Worm (Caenorhabditis elegans): ENCODE data around the gene fbxa-131.

fbxa-131 gene

DNA sequence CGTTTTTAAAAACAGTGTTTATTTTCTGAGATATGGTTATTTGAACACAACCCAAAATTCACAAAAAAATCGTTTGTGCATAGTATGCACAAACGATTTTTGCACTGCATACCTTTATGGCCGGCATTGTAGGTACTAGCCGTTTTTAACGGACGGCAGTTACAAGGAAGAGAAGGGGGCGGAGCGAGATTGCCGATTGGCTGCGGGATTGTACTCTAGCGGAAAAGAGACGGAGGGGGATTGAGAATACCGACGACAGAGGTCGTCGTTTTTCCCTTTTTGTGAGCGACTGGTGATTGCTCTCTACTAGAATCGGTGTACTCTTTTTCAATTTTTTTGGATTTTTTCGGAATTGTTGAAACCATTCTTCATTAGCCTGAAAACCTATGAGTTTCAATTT is 29.5 kb downstream of the fbxa-131 start:
- TF ChIP-seq pqm-1 (tag; optimal IDR thresholded peaks at IDR 0.05), result no peak
- TF ChIP-seq lin-35 (GFP tag; optimal IDR thresholded peaks at IDR 0.05), result no peak
- TF ChIP-seq efl-1 (optimal IDR thresholded peaks at IDR 0.05), result no peak
- TF ChIP-seq efl-1 (GFP tag; optimal IDR thresholded peaks at IDR 0.05 in 1 of 2), result peak in 1 of 2 experiments; percentile 48
- no peak for TF ChIP-seq nhr-84 (tag; optimal IDR thresholded peaks at IDR 0.05)

DNA sequence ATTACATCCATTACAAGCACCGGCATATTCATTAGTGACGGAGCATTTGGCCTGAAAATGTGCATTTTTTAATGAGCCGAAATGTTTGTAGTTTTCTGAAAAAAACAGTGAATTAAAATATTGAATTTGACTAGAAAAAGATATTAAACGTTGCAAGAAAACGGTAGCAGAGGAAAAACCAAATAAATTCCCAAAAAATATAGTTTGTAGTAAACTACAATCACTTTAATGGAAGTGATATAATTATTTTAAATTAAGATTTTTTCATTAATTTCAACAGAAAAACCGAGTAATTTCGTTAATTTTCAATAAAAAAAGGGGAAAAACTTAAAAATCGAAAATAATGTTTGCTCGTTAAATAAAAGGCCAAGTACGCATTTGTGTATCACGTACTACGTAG is 33.4 kb downstream of the fbxa-131 start, which contains the start of gene M162.15:
Gene M162.15 (minus strand): TSS at position 101 of the 400 bp plus-strand sequence.
- TF ChIP-seq nhr-85 (tag) (no peak), sup-37 (GFP tag; optimal IDR thresholded peaks at IDR 0.05) (no peak), ceh-8 (GFP tag; optimal IDR thresholded peaks at IDR 0.05) (no peak), lin-15B (tag; optimal IDR thresholded peaks at IDR 0.05) (no peak), fkh-10 (GFP tag; optimal IDR thresholded peaks at IDR 0.05) (no peak), nhr-28 (tag; optimal IDR thresholded peaks at IDR 0.05) (no peak), egl-13 (tag; optimal IDR thresholded peaks at IDR 0.05) (no peak), hpl-2 (GFP tag; optimal IDR thresholded peaks at IDR 0.05) (no peak), nhr-90 (tag; optimal IDR thresholded peaks at IDR 0.05; ENCODE audit: poor library complexity) (no peak), mdl-1 (tag; optimal IDR thresholded peaks at IDR 0.05) (no peak), fkh-4 (tag; optimal IDR thresholded peaks at IDR 0.05; ENCODE audit: borderline replicate concordance) (no peak)

DNA sequence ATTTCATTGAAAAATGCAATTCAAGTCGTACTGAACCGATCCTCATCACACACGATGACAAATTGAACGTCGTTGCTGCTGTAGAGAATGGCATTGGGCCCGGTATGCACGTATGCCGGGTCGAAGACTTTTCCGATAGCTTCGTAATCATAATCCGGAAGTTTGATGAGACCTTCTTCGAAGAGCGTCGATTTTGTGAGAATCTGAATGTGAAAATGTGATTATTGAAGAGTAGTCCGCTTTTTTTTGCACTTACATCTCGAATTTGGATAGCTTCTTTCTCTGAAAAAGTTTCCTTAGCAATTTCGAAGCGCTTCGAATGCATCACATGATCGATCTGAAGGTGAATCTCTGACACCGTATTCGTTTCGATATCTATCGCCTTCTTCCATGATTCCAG is 39.0 kb downstream of the fbxa-131 start, which contains the start of gene fbxa-118:
Gene fbxa-118 (minus strand): TSS at position 101 of the 400 bp plus-strand sequence.
- no peak for TF ChIP-seq fkh-8 (tag; optimal IDR thresholded peaks at IDR 0.05)
- no peak for TF ChIP-seq Y116A8C.19 (tag; optimal IDR thresholded peaks at IDR 0.05; ENCODE audit: borderline replicate concordance)

DNA sequence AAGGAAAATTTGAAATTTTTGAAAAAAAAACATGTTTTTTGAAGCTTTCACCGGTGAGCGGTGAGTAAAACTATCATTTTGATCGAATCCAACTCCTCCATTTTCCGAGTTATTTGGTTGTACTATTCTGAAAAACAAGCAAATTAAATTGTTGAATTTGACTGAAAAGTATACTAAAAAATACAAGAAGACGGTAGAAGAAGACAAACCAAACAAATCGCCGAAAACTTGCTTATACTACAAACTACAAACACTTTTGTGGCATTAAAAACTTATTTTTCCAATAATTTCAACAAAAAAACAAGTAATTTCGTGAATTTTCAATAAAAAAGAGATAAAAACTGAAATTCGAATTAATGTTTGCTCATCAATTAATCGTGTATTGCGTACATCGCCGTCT is 40.4 kb downstream of the fbxa-131 start, which contains the start of gene fbxa-194:
Gene fbxa-194 (minus strand): TSS at position 101 of the 400 bp plus-strand sequence.
- TF ChIP-seq ceh-82 (tag; optimal IDR thresholded peaks at IDR 0.05) (no peak), nhr-20 (tag; optimal IDR thresholded peaks at IDR 0.05) (no peak)

DNA sequence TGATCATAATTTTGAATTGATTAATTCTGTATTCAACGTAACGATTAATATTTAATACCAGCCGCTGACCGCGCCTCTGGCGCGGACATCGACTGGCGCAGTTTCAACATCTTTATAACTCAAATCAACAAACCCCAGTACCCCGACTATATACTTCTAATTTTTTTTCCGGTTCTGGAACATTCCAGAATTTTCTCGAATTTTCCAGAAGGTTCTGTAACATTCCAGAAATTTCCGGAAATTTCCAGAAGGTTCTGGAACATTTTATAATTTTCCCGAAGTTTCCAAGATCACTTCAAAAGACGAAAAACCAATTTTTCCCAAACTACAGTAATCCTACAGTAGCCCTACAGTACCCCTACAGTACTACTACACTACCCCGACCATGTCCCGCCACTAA is 41.0 kb downstream of the fbxa-131 start:
- no peak for TF ChIP-seq fos-1 (tag; optimal IDR thresholded peaks at IDR 0.05)

DNA sequence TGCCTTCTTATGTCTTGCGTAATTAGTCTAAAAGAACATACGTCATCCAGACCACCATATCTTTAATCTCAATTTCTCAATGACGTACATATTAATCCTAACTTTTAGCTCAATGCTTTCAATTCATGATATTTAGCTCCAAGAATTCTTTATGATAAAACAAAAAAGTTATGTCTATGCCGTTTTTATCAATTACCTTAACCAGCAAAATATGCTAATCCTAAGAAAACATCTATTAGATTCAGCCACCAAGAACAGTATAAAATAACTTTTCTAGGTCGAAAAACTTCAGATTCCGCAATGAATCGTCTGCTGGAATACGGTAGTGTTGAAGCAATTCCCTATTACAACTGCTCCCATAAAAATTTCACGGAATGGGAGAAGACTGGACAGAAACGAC is 45.6 kb downstream of the fbxa-131 start, which contains the start of gene srt-45:
Gene srt-45 (plus strand): TSS at position 301 of the 400 bp plus-strand sequence.
- TF ChIP-seq skn-1 (tag; optimal IDR thresholded peaks at IDR 0.05) (no peak), sox-4 (tag; optimal IDR thresholded peaks at IDR 0.05) (no peak), fkh-8 (tag; optimal IDR thresholded peaks at IDR 0.05) (no peak), C16A3.4 (tag; optimal IDR thresholded peaks at IDR 0.05) (no peak), nhr-76 (tag; optimal IDR thresholded peaks at IDR 0.05) (no peak), hpl-2 (GFP tag; optimal IDR thresholded peaks at IDR 0.05) (no peak), ceh-82 (tag; optimal IDR thresholded peaks at IDR 0.05) (no peak), lin-13 (GFP tag; optimal IDR thresholded peaks at IDR 0.05) (no peak), unc-30 (tag; optimal IDR thresholded peaks at IDR 0.05) (no peak)

DNA sequence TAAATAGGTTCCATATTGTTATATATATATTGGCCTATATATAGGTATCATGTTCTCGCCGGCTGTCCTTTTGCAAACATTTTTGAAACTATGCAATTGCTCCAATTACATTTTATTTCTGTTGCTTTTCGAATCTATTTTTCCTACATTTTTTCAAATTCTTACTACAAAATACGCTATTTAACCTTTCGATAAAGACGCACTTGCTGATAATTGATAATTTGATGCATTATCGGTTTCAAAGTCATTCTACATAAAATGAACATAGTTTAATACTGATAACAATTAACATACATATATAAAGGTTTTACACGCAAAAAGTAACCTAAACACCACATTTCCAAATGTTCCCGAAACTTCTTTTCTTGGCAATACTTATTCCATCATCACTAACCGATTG is 50.1 kb downstream of the fbxa-131 start, which contains the start of gene clec-258:
Gene clec-258 (plus strand): TSS at position 81 of the 400 bp plus-strand sequence.
- TF ChIP-seq elt-2 (tag; optimal IDR thresholded peaks at IDR 0.05), result peak; percentile 54
- TF ChIP-seq tlp-1 (tag; optimal IDR thresholded peaks at IDR 0.05), result peak; percentile 14
- TF ChIP-seq skn-1 (tag; optimal IDR thresholded peaks at IDR 0.05), result no peak
- TF ChIP-seq grh-1 (GFP tag; IDR thresholded peaks at IDR 0.05), result no peak
- TF ChIP-seq dpl-1 (GFP tag; optimal IDR thresholded peaks at IDR 0.05), result no peak
- no peak for TF ChIP-seq fkh-8 (tag; optimal IDR thresholded peaks at IDR 0.05)
- TF ChIP-seq nhr-90 (tag; optimal IDR thresholded peaks at IDR 0.05; ENCODE audit: poor library complexity), result no peak

All from whole organism, L1 larva.